Fruit fly (Drosophila melanogaster): ENCODE results near the gene Nup205.

Gene Nup205

DNA sequence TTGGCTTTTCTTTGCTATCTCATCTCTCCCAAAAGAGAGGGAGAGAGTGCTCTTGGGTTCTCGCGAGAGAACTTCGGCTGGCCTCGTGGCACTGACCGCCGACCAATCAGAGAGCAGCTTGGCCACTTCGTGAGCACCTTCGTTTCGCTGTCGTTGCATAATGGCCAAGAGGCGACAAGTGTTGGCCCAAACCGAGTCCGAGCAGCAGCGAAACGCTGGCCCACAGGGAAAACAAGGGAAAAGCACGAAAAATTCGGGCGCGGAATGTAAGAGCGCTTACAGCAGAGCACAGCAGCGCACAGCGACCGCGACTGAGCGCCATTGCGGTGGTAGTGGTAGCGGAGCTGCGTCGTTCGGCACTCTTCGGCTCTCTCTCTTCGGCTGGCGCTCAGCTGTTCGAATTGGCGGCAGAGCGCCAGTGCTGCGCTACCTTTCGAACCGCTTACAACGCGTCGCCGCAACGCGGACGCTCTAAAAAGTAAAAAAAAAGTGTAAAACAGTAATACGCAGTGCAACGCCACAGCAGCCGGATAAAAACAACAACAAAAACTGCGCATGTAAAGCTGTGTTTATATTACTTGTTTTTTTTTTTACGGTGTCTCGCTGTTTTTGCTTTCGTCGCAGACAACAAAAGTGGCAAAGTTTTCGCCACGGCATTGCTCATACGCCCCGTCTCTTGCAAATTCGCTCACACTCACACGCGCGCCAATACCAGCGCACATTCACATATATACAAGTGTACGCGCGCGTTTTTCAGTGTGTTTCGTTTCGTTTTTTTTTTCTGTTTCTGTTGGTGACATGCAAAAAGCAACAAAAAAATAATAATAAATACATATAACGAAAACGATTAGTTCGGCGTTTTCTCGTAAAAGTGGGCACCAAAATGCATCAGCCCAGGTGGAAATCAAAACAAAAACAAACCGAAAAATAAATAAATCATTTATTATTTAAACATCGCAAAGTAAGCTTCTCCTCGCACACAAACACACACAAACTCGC is 35.2 kb downstream of the Nup205 start (continued):
- TF ChIP-seq CG8319 (GFP tag; optimal IDR thresholded peaks at IDR 0.05): no peak
- no peak for TF ChIP-seq Hr4 (GFP tag; optimal IDR thresholded peaks at IDR 0.05)
- peak; percentile 18 for TF ChIP-seq fkh (GFP tag; optimal IDR thresholded peaks at IDR 0.05)
- peak; percentile 55 for TF ChIP-seq CG11762 (GFP tag; optimal IDR thresholded peaks at IDR 0.05; ENCODE audit: insufficient read depth)
- peak; percentile 20 for TF ChIP-seq CG8632 (GFP tag; optimal IDR thresholded peaks at IDR 0.05)
- no peak for TF ChIP-seq CG11902 (GFP tag; optimal IDR thresholded peaks at IDR 0.05)
- TF ChIP-seq CG1621 (tag; optimal IDR thresholded peaks at IDR 0.05): peak; percentile 60
- TF ChIP-seq CG6854 (GFP tag; optimal IDR thresholded peaks at IDR 0.05): peak; percentile 68
- peak; percentile 69 for TF ChIP-seq CG15336 (GFP tag; IDR thresholded peaks at IDR 0.05)
- TF ChIP-seq svp (GFP tag): peak; percentile 73
- TF ChIP-seq Ets96B (tag; optimal IDR thresholded peaks at IDR 0.05): no peak

DNA sequence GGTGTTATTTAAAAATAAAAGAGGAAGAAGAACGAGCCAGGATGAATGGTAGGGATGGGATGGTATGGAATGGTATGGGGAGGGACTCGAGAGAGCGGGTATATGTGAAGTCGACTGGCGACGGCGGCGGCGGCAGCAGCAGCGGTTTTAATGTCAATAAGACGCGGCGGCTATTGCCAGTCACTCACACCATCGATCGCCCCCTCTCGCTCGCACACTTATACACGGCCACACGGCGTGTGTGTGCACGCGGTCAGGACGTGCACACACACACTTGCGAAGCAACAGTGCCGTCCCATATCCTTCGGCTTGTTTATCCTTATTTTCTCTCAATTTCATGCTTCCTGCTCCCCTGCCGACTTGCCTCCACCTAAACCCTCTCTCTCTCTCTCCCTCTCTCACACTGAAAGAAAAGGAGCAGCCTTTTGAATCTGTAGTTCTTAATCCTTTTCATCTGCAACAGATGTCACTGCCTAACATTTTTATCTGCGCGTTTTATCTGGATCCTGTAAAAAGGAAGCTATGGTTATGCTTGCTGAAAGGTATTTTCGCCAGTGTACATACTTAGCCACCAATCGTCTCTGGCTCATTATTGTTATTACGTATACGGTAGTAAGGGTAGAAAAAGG is 37.2 kb downstream of the Nup205 start:
- TF ChIP-seq CG15336 (GFP tag; IDR thresholded peaks at IDR 0.05) (peak; percentile 37; the same call in 1 of the 2 replicates), ss (GFP tag; optimal IDR thresholded peaks at IDR 0.05) (peak; percentile 28 to 61), Smox (GFP tag; optimal IDR thresholded peaks at IDR 0.05) (peak; percentile 73), Ets96B (tag; optimal IDR thresholded peaks at IDR 0.05) (peak; percentile 67), Sox102F (GFP tag; optimal IDR thresholded peaks at IDR 0.05) (peak; percentile 79), CG7368 (GFP tag; optimal IDR thresholded peaks at IDR 0.05) (peak; percentile 70), Hr38 (GFP tag; optimal IDR thresholded peaks at IDR 0.05) (no peak), fd85E (GFP tag; optimal IDR thresholded peaks at IDR 0.05) (no peak), vri (GFP tag; optimal IDR thresholded peaks at IDR 0.05) (peak; percentile 58), spab (GFP tag; optimal IDR thresholded peaks at IDR 0.05) (peak; percentile 50), OdsH (GFP tag; optimal IDR thresholded peaks at IDR 0.05) (peak; percentile 71), CG6854 (GFP tag; optimal IDR thresholded peaks at IDR 0.05) (peak; percentile 1), Gug (GFP tag; IDR thresholded peaks at IDR 0.05) (no peak), Hr4 (GFP tag; optimal IDR thresholded peaks at IDR 0.05) (peak; percentile 66), Eip93F (GFP tag; optimal IDR thresholded peaks at IDR 0.05) (no peak), Eip78C (GFP tag) (peak; percentile 90), dsx (GFP tag; optimal IDR thresholded peaks at IDR 0.05; ENCODE audit: poor library complexity, severe bottlenecking) (peak; percentile 63), Met (GFP tag; optimal IDR thresholded peaks at IDR 0.05) (peak; percentile 80), esn (GFP tag; optimal IDR thresholded peaks at IDR 0.05) (peak; percentile 83), CG6163 (GFP tag; IDR thresholded peaks at IDR 0.05) (peak; percentile 82), CG1621 (tag; optimal IDR thresholded peaks at IDR 0.05) (peak; percentile 72), CG8119 (GFP tag; IDR thresholded peaks at IDR 0.05) (peak; percentile 33; the same call in 1 of the 3 replicates), CG10669 (GFP tag; optimal IDR thresholded peaks at IDR 0.05) (peak; percentile 78), CG32006 (GFP tag; optimal IDR thresholded peaks at IDR 0.05) (peak; percentile 66), Eip75B (GFP tag; optimal IDR thresholded peaks at IDR 0.05) (peak; percentile 78), lz (GFP tag; optimal IDR thresholded peaks at IDR 0.05) (peak; percentile 81), CG4318 (GFP tag; optimal IDR thresholded peaks at IDR 0.05) (peak; percentile 46), CG3032 (tag; optimal IDR thresholded peaks at IDR 0.05) (peak; percentile 64), Blimp-1 (GFP tag; optimal IDR thresholded peaks at IDR 0.05) (no peak), Ets21C (GFP tag; optimal IDR thresholded peaks at IDR 0.05) (peak; percentile 70), Hr39 (GFP tag; optimal IDR thresholded peaks at IDR 0.05) (peak; percentile 85), Sox15 (GFP tag; optimal IDR thresholded peaks at IDR 0.05) (peak; percentile 61), acj6 (GFP tag; optimal IDR thresholded peaks at IDR 0.05) (peak; percentile 77), CG6276 (GFP tag; optimal IDR thresholded peaks at IDR 0.05) (no peak), fkh (GFP tag; optimal IDR thresholded peaks at IDR 0.05) (peak; percentile 30), CG6792 (GFP tag; optimal IDR thresholded peaks at IDR 0.05) (peak; percentile 75), CG11294 (GFP tag; IDR thresholded peaks at IDR 0.05) (peak; percentile 14; the same call in 1 of the 2 replicates), dac (GFP tag; optimal IDR thresholded peaks at IDR 0.05) (peak; percentile 32), eg (GFP tag; IDR thresholded peaks at IDR 0.05) (peak; percentile 63; the same call in 2 of the 3 replicates), Lpt (GFP tag; optimal IDR thresholded peaks at IDR 0.05) (peak; percentile 18), CG9139 (GFP tag; optimal IDR thresholded peaks at IDR 0.05) (peak; percentile 28)

All from whole organism, prepupa.